Fruit fly (Drosophila melanogaster): Measurements from ENCODE around the gene bru2.
A peak's percentile ranks its signal among the peaks of the same experiment; 100 is the strongest.

The bru2 gene

dm6 chr2L:12365964-12366482 lies 22.0 kb downstream of the bru2 start:
- TF ChIP-seq cic (GFP tag; optimal IDR thresholded peaks at IDR 0.05) (peak; percentile 87), cnc (optimal IDR thresholded peaks at IDR 0.05) (peak in 1 of 2 experiments; percentile 87), pad (GFP tag; optimal IDR thresholded peaks at IDR 0.05) (peak; percentile 20), toe (GFP tag; optimal IDR thresholded peaks at IDR 0.05) (peak; percentile 71), ovo (GFP tag; optimal IDR thresholded peaks at IDR 0.05) (peak; percentile 33), Clk (GFP tag; optimal IDR thresholded peaks at IDR 0.05) (peak; percentile 28), tj (GFP tag; optimal IDR thresholded peaks at IDR 0.05) (peak; percentile 81), CG7045 (GFP tag; optimal IDR thresholded peaks at IDR 0.05) (peak; percentile 27), CG12768 (GFP tag; optimal IDR thresholded peaks at IDR 0.05) (peak; percentile 92), CG33017 (tag; optimal IDR thresholded peaks at IDR 0.05) (peak; percentile 71), CG14711 (tag; optimal IDR thresholded peaks at IDR 0.05) (peak; percentile 29), CG5204 (GFP tag; optimal IDR thresholded peaks at IDR 0.05) (peak; percentile 50), kay (GFP tag; ENCODE audit: borderline replicate concordance) (peak; percentile 88), bab1 (GFP tag; optimal IDR thresholded peaks at IDR 0.05) (peak; percentile 68), CG11617 (GFP tag; optimal IDR thresholded peaks at IDR 0.05) (peak; percentile 49), CG1620 (GFP tag; optimal IDR thresholded peaks at IDR 0.05) (no peak), Hr96 (GFP tag; optimal IDR thresholded peaks at IDR 0.05) (peak; percentile 52), CG7101 (tag; optimal IDR thresholded peaks at IDR 0.05) (peak; percentile 48), Crg-1 (GFP tag; optimal IDR thresholded peaks at IDR 0.05) (no peak), Mnt (GFP tag; optimal IDR thresholded peaks at IDR 0.05) (peak; percentile 60)

dm6 chr2L:12369612-12370011 lies 25.6 kb downstream of the bru2 start:
- TF ChIP-seq CG11617 (GFP tag; optimal IDR thresholded peaks at IDR 0.05) = no peak
- TF ChIP-seq CG33017 (tag; optimal IDR thresholded peaks at IDR 0.05) = peak; percentile 30
- TF ChIP-seq pad (GFP tag; optimal IDR thresholded peaks at IDR 0.05) = no peak
- TF ChIP-seq CG7101 (tag; optimal IDR thresholded peaks at IDR 0.05) = peak; percentile 49
- peak; percentile 54 for TF ChIP-seq cic (GFP tag; optimal IDR thresholded peaks at IDR 0.05)
- peak; percentile 51 for TF ChIP-seq Crg-1 (GFP tag; optimal IDR thresholded peaks at IDR 0.05)
- peak; percentile 47 for TF ChIP-seq Hr96 (GFP tag; optimal IDR thresholded peaks at IDR 0.05)
- TF ChIP-seq CG7045 (GFP tag; optimal IDR thresholded peaks at IDR 0.05) = peak; percentile 58
- peak; percentile 54 for TF ChIP-seq Mnt (GFP tag; optimal IDR thresholded peaks at IDR 0.05)
- peak; percentile 86 for TF ChIP-seq kay (GFP tag; ENCODE audit: borderline replicate concordance)
- peak; percentile 63 for TF ChIP-seq ovo (GFP tag; optimal IDR thresholded peaks at IDR 0.05)
- no peak for TF ChIP-seq bab1 (GFP tag; optimal IDR thresholded peaks at IDR 0.05)
- peak; percentile 98 for TF ChIP-seq tj (GFP tag; optimal IDR thresholded peaks at IDR 0.05)
- peak; percentile 49 for TF ChIP-seq CG14711 (tag; optimal IDR thresholded peaks at IDR 0.05)
- TF ChIP-seq cnc (optimal IDR thresholded peaks at IDR 0.05) = no peak
- TF ChIP-seq toe (GFP tag; optimal IDR thresholded peaks at IDR 0.05) = peak; percentile 50
- peak; percentile 44 for TF ChIP-seq CG5204 (GFP tag; optimal IDR thresholded peaks at IDR 0.05)
- no peak for TF ChIP-seq Clk (GFP tag; optimal IDR thresholded peaks at IDR 0.05)
- peak; percentile 84 for TF ChIP-seq CG12768 (GFP tag; optimal IDR thresholded peaks at IDR 0.05)
- peak; percentile 36 for TF ChIP-seq CG1620 (GFP tag; optimal IDR thresholded peaks at IDR 0.05)

- TF ChIP-seq cnc (optimal IDR thresholded peaks at IDR 0.05) (no peak), CG7045 (GFP tag; optimal IDR thresholded peaks at IDR 0.05) (no peak), ovo (GFP tag; optimal IDR thresholded peaks at IDR 0.05) (no peak), CG14711 (tag; optimal IDR thresholded peaks at IDR 0.05) (no peak), Crg-1 (GFP tag; optimal IDR thresholded peaks at IDR 0.05) (no peak), tj (GFP tag; optimal IDR thresholded peaks at IDR 0.05) (no peak), bab1 (GFP tag; optimal IDR thresholded peaks at IDR 0.05) (no peak), toe (GFP tag; optimal IDR thresholded peaks at IDR 0.05) (no peak), CG5204 (GFP tag; optimal IDR thresholded peaks at IDR 0.05) (no peak), CG7101 (tag; optimal IDR thresholded peaks at IDR 0.05) (no peak), kay (GFP tag; ENCODE audit: borderline replicate concordance) (no peak), Hr96 (GFP tag; optimal IDR thresholded peaks at IDR 0.05) (no peak), CG1620 (GFP tag; optimal IDR thresholded peaks at IDR 0.05) (no peak), cic (GFP tag; optimal IDR thresholded peaks at IDR 0.05) (no peak), Clk (GFP tag; optimal IDR thresholded peaks at IDR 0.05) (no peak), CG12768 (GFP tag; optimal IDR thresholded peaks at IDR 0.05) (no peak), CG33017 (tag; optimal IDR thresholded peaks at IDR 0.05) (no peak), pad (GFP tag; optimal IDR thresholded peaks at IDR 0.05) (no peak), Mnt (GFP tag; optimal IDR thresholded peaks at IDR 0.05) (no peak)
Measured at dm6 chr2L:12371740-12372139, 27.7 kb downstream of the bru2 start.

dm6 chr2L:12372436-12372835 lies 28.4 kb downstream of the bru2 start:
- TF ChIP-seq kay (GFP tag; ENCODE audit: borderline replicate concordance) = peak; percentile 34
- no peak for TF ChIP-seq tj (GFP tag; optimal IDR thresholded peaks at IDR 0.05)

- no peak for TF ChIP-seq CG14711 (tag; optimal IDR thresholded peaks at IDR 0.05)
- no peak for TF ChIP-seq ovo (GFP tag; optimal IDR thresholded peaks at IDR 0.05)
- TF ChIP-seq cnc (optimal IDR thresholded peaks at IDR 0.05) = no peak
- TF ChIP-seq cic (GFP tag; optimal IDR thresholded peaks at IDR 0.05) = no peak
- no peak for TF ChIP-seq CG33017 (tag; optimal IDR thresholded peaks at IDR 0.05)
- no peak for TF ChIP-seq Clk (GFP tag; optimal IDR thresholded peaks at IDR 0.05)
- TF ChIP-seq CG7101 (tag; optimal IDR thresholded peaks at IDR 0.05) = no peak
- no peak for TF ChIP-seq Crg-1 (GFP tag; optimal IDR thresholded peaks at IDR 0.05)
- TF ChIP-seq bab1 (GFP tag; optimal IDR thresholded peaks at IDR 0.05) = no peak
- no peak for TF ChIP-seq CG1620 (GFP tag; optimal IDR thresholded peaks at IDR 0.05)
- no peak for TF ChIP-seq CG7045 (GFP tag; optimal IDR thresholded peaks at IDR 0.05)
- no peak for TF ChIP-seq CG11617 (GFP tag; optimal IDR thresholded peaks at IDR 0.05)
- no peak for TF ChIP-seq Mnt (GFP tag; optimal IDR thresholded peaks at IDR 0.05)
- no peak for TF ChIP-seq tj (GFP tag; optimal IDR thresholded peaks at IDR 0.05)
Measured at dm6 chr2L:12373559-12373958, 29.5 kb downstream of the bru2 start.

dm6 chr2L:12374546-12375081 lies 30.6 kb downstream of the bru2 start:
- TF ChIP-seq CG14711 (tag; optimal IDR thresholded peaks at IDR 0.05) (no peak), Clk (GFP tag; optimal IDR thresholded peaks at IDR 0.05) (no peak), tj (GFP tag; optimal IDR thresholded peaks at IDR 0.05) (peak; percentile 65)
